Worm (Caenorhabditis elegans): ENCODE measurements around the gene mboa-2.

mboa-2 gene

ce11 chrV:11144694-11145093 is 22.4 kb upstream of the mboa-2 start, which contains the start of gene C06H2.7:
TSS of gene C06H2.7 (minus strand) at chrV:11144794.
- TF ChIP-seq nhr-48 (tag; optimal IDR thresholded peaks at IDR 0.05) (no peak), nhr-76 (tag; optimal IDR thresholded peaks at IDR 0.05) (no peak), pha-4 (GFP tag; IDR thresholded peaks at IDR 0.05) (no peak), pha-4 (tag; optimal IDR thresholded peaks at IDR 0.05) (no peak), F44E2.7 (GFP tag; IDR thresholded peaks at IDR 0.05) (no peak), spr-3 (GFP tag; optimal IDR thresholded peaks at IDR 0.05) (no peak), T20F7.1 (GFP tag; optimal IDR thresholded peaks at IDR 0.05) (no peak), nhr-11 (tag; optimal IDR thresholded peaks at IDR 0.05) (no peak), fos-1 (tag; optimal IDR thresholded peaks at IDR 0.05) (no peak), ztf-11 (tag; optimal IDR thresholded peaks at IDR 0.05) (no peak), daf-8 (GFP tag; IDR thresholded peaks at IDR 0.05) (no peak), ceh-32 (tag; optimal IDR thresholded peaks at IDR 0.05; ENCODE audit: poor library complexity) (no peak)

ce11 chrV:11141179-11141578 is 18.9 kb upstream of the mboa-2 start, which contains the start of gene folt-1:
TSS of gene folt-1 (plus strand) at chrV:11141479.
- TF ChIP-seq ztf-7 (tag; optimal IDR thresholded peaks at IDR 0.05) = no peak
- TF ChIP-seq lin-39 (tag; optimal IDR thresholded peaks at IDR 0.05) = no peak
- no peak for TF ChIP-seq ceh-32 (tag; optimal IDR thresholded peaks at IDR 0.05; ENCODE audit: poor library complexity)
- TF ChIP-seq mes-2 (tag; optimal IDR thresholded peaks at IDR 0.05; ENCODE audit: poor library complexity, severe bottlenecking) = no peak
- TF ChIP-seq Y5F2A.4 (GFP tag; optimal IDR thresholded peaks at IDR 0.05) = no peak
- no peak for TF ChIP-seq lin-29 (GFP tag; IDR thresholded peaks at IDR 0.05)
- TF ChIP-seq dve-1 (tag; optimal IDR thresholded peaks at IDR 0.05; ENCODE audit: insufficient read depth) = no peak
- no peak for TF ChIP-seq F37D6.2 (tag; optimal IDR thresholded peaks at IDR 0.05)
- no peak for TF ChIP-seq skn-1 (tag; optimal IDR thresholded peaks at IDR 0.05)
- TF ChIP-seq vab-7 (GFP tag; IDR thresholded peaks at IDR 0.05) = no peak
- no peak for TF ChIP-seq unc-39 (tag; optimal IDR thresholded peaks at IDR 0.05)
- no peak for TF ChIP-seq ceh-44 (GFP tag; IDR thresholded peaks at IDR 0.05)

- TF ChIP-seq hlh-30 (tag; optimal IDR thresholded peaks at IDR 0.05; ENCODE audit: insufficient read depth) (peak; percentile 21), vab-7 (GFP tag; IDR thresholded peaks at IDR 0.05) (no peak), D1046.2 (GFP tag; IDR thresholded peaks at IDR 0.05) (no peak), snpc-4 (tag; optimal IDR thresholded peaks at IDR 0.05) (no peak), daf-12 (tag; optimal IDR thresholded peaks at IDR 0.05) (no peak), R02D3.7 (tag; optimal IDR thresholded peaks at IDR 0.05) (no peak), dmd-6 (GFP tag; IDR thresholded peaks at IDR 0.05) (0 out of 2 replicates have a peak, but pooled peaks have one; percentile 13), T26A8.4 (GFP tag; IDR thresholded peaks at IDR 0.05) (no peak), arid-1 (GFP tag; conservative IDR thresholded peaks at IDR 0.05) (no peak), mxl-3 (GFP tag; optimal IDR thresholded peaks at IDR 0.05) (peak; percentile 47), nhr-11 (tag; optimal IDR thresholded peaks at IDR 0.05) (peak; percentile 20), nhr-28 (tag; optimal IDR thresholded peaks at IDR 0.05) (peak; percentile 26), nhr-111 (GFP tag; optimal IDR thresholded peaks at IDR 0.05) (no peak), zag-1 (tag; optimal IDR thresholded peaks at IDR 0.05) (no peak), mdt-29 (GFP tag; IDR thresholded peaks at IDR 0.05) (no peak), hlh-11 (tag; optimal IDR thresholded peaks at IDR 0.05) (peak; percentile 62), nhr-76 (tag; optimal IDR thresholded peaks at IDR 0.05) (no peak), ztf-7 (tag; optimal IDR thresholded peaks at IDR 0.05) (no peak), T20F7.1 (GFP tag; optimal IDR thresholded peaks at IDR 0.05) (no peak), unc-62 (GFP tag; optimal IDR thresholded peaks at IDR 0.05 in 1 of 2) (no peak), unc-62 (tag; optimal IDR thresholded peaks at IDR 0.05) (no peak), fkh-10 (GFP tag; optimal IDR thresholded peaks at IDR 0.05) (no peak), F37D6.2 (tag; optimal IDR thresholded peaks at IDR 0.05) (no peak), mep-1 (tag; optimal IDR thresholded peaks at IDR 0.05) (peak; percentile 23), ctbp-1 (GFP tag; IDR thresholded peaks at IDR 0.05) (no peak), lin-38 (GFP tag; IDR thresholded peaks at IDR 0.05) (no peak), nhr-42 (GFP tag; IDR thresholded peaks at IDR 0.05) (no peak), daf-16 (GFP tag; optimal IDR thresholded peaks at IDR 0.05) (no peak), daf-16 (tag; optimal IDR thresholded peaks at IDR 0.05) (peak; percentile 40), duxl-1 (tag; optimal IDR thresholded peaks at IDR 0.05; ENCODE audit: poor library complexity) (no peak), mdl-1 (tag; optimal IDR thresholded peaks at IDR 0.05) (peak in 1 of 2 experiments; percentile 48), aha-1 (tag) (peak; percentile 73), spr-3 (GFP tag; optimal IDR thresholded peaks at IDR 0.05) (no peak)
Measured at ce11 chrV:11140326-11140725, 18.0 kb upstream of the mboa-2 start.
